Fruit fly (Drosophila melanogaster) whole organism, wandering third instar larva: Measurements from ENCODE around the gene grn.

Source experiments
- Abd-B ChIP-seq: fragments of >200 bp; optimal IDR thresholded peaks from 2 replicates; lab custom pipeline; 2017; ENCODE audit warnings: missing biosample characterization, missing genetic modification characterization
- CG32264 ChIP-seq: fragments of 200-800 bp; sonication (Bioruptor generic); optimal IDR thresholded peaks from 2 replicates; lab custom pipeline; 2016; ENCODE audit warnings: missing biosample characterization, missing genetic modification characterization
- CG9705 ChIP-seq: fragments of 200-800 bp; sonication (Bioruptor generic); optimal IDR thresholded peaks from 2 replicates; lab custom pipeline; 2018; ENCODE audit warnings: missing biosample characterization, mild to moderate bottlenecking, missing genetic modification characterization
- CrebA ChIP-seq: fragments of 200-800 bp; sonication (Bioruptor generic); optimal IDR thresholded peaks from 2 replicates; lab custom pipeline; 2016; ENCODE audit warnings: missing biosample characterization, mild to moderate bottlenecking, missing genetic modification characterization, borderline replicate concordance
- Dfd ChIP-seq: fragments of >200 bp; optimal IDR thresholded peaks from 2 replicates; lab custom pipeline; 2017; ENCODE audit warnings: missing biosample characterization, missing genetic modification characterization
- GATAd ChIP-seq: sonication (Bioruptor generic); optimal IDR thresholded peaks from 2 replicates; lab custom pipeline; 2016; ENCODE audit warnings: missing biosample characterization, missing genetic modification characterization
- HLH106 ChIP-seq: fragments of 200-800 bp; optimal IDR thresholded peaks from 3 replicates; lab custom pipeline; 2019; ENCODE audit warnings: missing biosample characterization, mild to moderate bottlenecking, missing genetic modification characterization, moderate library complexity
- Hnf4 ChIP-seq: fragments of 200-800 bp; sonication (Bioruptor generic); optimal IDR thresholded peaks from 2 replicates; lab custom pipeline; 2016; ENCODE audit warnings: missing biosample characterization, mild to moderate bottlenecking, missing genetic modification characterization
- Hr83 ChIP-seq: fragments of 200-300 bp; sonication (Bioruptor generic); optimal IDR thresholded peaks from 2 replicates; lab custom pipeline; 2016; ENCODE audit warnings: missing biosample characterization, mild to moderate bottlenecking, missing genetic modification characterization, moderate library complexity; ENCODE audit not compliant: poor library complexity, severe bottlenecking
- Jra ChIP-seq: sonication (Bioruptor generic); optimal IDR thresholded peaks from 2 replicates; lab custom pipeline; 2016; ENCODE audit warnings: missing biosample characterization, missing genetic modification characterization
- Mio ChIP-seq: sonication (Bioruptor generic); optimal IDR thresholded peaks from 2 replicates; lab custom pipeline; 2016; ENCODE audit warnings: missing biosample characterization, missing genetic modification characterization
- Myc ChIP-seq: fragments of >200 bp; optimal IDR thresholded peaks from 2 replicates; lab custom pipeline; 2017
- N ChIP-seq: fragments of >200 bp; optimal IDR thresholded peaks from 2 replicates; lab custom pipeline; 2018; ENCODE audit warnings: missing biosample characterization, missing external identifiers, missing genetic modification characterization
- OdsH ChIP-seq: fragments of 200-800 bp; sonication (Bioruptor generic); optimal IDR thresholded peaks from 2 replicates; lab custom pipeline; 2016; ENCODE audit warnings: missing biosample characterization, mild to moderate bottlenecking, missing genetic modification characterization
- Rel ChIP-seq, 2 experiments: fragments of 200-800 bp; sonication (Bioruptor generic) in 1 of 2; optimal IDR thresholded peaks; 2 replicates in 1 of 2; 3 replicates in 1 of 2; lab custom pipeline; 2016 to 2019; ENCODE audit warnings: mild to moderate bottlenecking in 2 of 2, missing biosample characterization in 2 of 2, missing genetic modification characterization in 2 of 2, moderate library complexity in 1 of 2
- Sp1 ChIP-seq: fragments of 200-800 bp; sonication (Bioruptor generic); optimal IDR thresholded peaks from 3 replicates; lab custom pipeline; 2019; ENCODE audit warnings: missing biosample characterization, mild to moderate bottlenecking, missing genetic modification characterization, moderate library complexity
- Vsx2 ChIP-seq: fragments of 200-300, 225-300 bp; sonication (Bioruptor generic); optimal IDR thresholded peaks from 2 replicates; lab custom pipeline; 2018; ENCODE audit warnings: missing biosample characterization, missing genetic modification characterization; ENCODE audit not compliant: partially characterized antibody
- br ChIP-seq: fragments of 200-800 bp; sonication (Bioruptor generic); optimal IDR thresholded peaks from 2 replicates; lab custom pipeline; 2016; ENCODE audit warnings: missing biosample characterization, missing genetic modification characterization
- brk ChIP-seq: fragments of 200-800 bp; sonication (Bioruptor generic); optimal IDR thresholded peaks from 2 replicates; lab custom pipeline; 2016; ENCODE audit warnings: missing biosample characterization, mild to moderate bottlenecking, missing genetic modification characterization
- dl ChIP-seq, 2 experiments: fragments of 175-275, 200-275 bp in 1 of 2; fragments of 200-275 bp in 1 of 2; sonication (Bioruptor generic); optimal IDR thresholded peaks; lab custom pipeline; 2018; ENCODE audit warnings: mild to moderate bottlenecking in 2 of 2, missing biosample characterization in 2 of 2, missing genetic modification characterization in 2 of 2, moderate library complexity in 2 of 2; ENCODE audit not compliant: partially characterized antibody in 2 of 2, insufficient read depth in 1 of 2
- dmrt93B ChIP-seq: fragments of 200-800 bp; sonication (Bioruptor generic); optimal IDR thresholded peaks from 2 replicates; lab custom pipeline; 2018; ENCODE audit warnings: missing biosample characterization, mild to moderate bottlenecking, missing genetic modification characterization
- dsf ChIP-seq: sonication (Bioruptor generic); optimal IDR thresholded peaks from 2 replicates; lab custom pipeline; 2016; ENCODE audit warnings: missing biosample characterization, missing genetic modification characterization, borderline replicate concordance
- ey ChIP-seq: fragments of 200-800 bp; sonication (Bioruptor generic); optimal IDR thresholded peaks from 2 replicates; lab custom pipeline; 2016; ENCODE audit warnings: missing biosample characterization, missing genetic modification characterization
- foxo ChIP-seq, 2 experiments: fragments of 200-800 bp; sonication (Bioruptor generic); optimal IDR thresholded peaks; 2 replicates in 1 of 2; 3 replicates in 1 of 2; lab custom pipeline; 2016 to 2017; ENCODE audit warnings: missing biosample characterization in 2 of 2, missing genetic modification characterization in 2 of 2
- fru ChIP-seq: fragments of 200-800 bp; sonication (Bioruptor generic); optimal IDR thresholded peaks from 3 replicates; lab custom pipeline; 2016; ENCODE audit warnings: missing biosample characterization, mild to moderate bottlenecking, missing genetic modification characterization
- h ChIP-seq: fragments of 200-800 bp; sonication (Bioruptor generic); optimal IDR thresholded peaks from 3 replicates; lab custom pipeline; 2016; ENCODE audit warnings: missing biosample characterization, mild to moderate bottlenecking, missing genetic modification characterization
- jim ChIP-seq: fragments of 175-275, 200-325 bp; sonication (Bioruptor generic); optimal IDR thresholded peaks from 2 replicates; lab custom pipeline; 2016; ENCODE audit warnings: missing biosample characterization, mild to moderate bottlenecking, missing genetic modification characterization
- lola ChIP-seq: fragments of >200 bp; optimal IDR thresholded peaks from 2 replicates; lab custom pipeline; 2017; ENCODE audit warnings: missing biosample characterization, missing genetic modification characterization
- pan ChIP-seq: fragments of >200 bp; optimal IDR thresholded peaks from 2 replicates; lab custom pipeline; 2017
- psq ChIP-seq: fragments of 200-800 bp; sonication (Bioruptor generic); optimal IDR thresholded peaks from 3 replicates; lab custom pipeline; 2017; ENCODE audit warnings: missing biosample characterization, mild to moderate bottlenecking, missing genetic modification characterization, moderate library complexity
- rgr ChIP-seq: fragments of 200-800 bp; sonication (Bioruptor generic); optimal IDR thresholded peaks from 3 replicates; lab custom pipeline; 2016; ENCODE audit warnings: missing biosample characterization, mild to moderate bottlenecking, missing genetic modification characterization
- sage ChIP-seq: fragments of 200-800 bp; sonication (Bioruptor generic); optimal IDR thresholded peaks from 2 replicates; lab custom pipeline; 2016; ENCODE audit warnings: missing biosample characterization, mild to moderate bottlenecking, missing genetic modification characterization
- sv ChIP-seq: fragments of 200-800 bp; sonication (Bioruptor generic); optimal IDR thresholded peaks from 3 replicates; lab custom pipeline; 2016; ENCODE audit warnings: missing biosample characterization, missing genetic modification characterization
- tai ChIP-seq: sonication (Bioruptor generic); optimal IDR thresholded peaks from 2 replicates; lab custom pipeline; 2016; ENCODE audit warnings: missing biosample characterization, missing genetic modification characterization
- usp ChIP-seq: fragments of >200 bp; optimal IDR thresholded peaks from 2 replicates; lab custom pipeline; 2017; ENCODE audit warnings: missing biosample characterization, missing genetic modification characterization
- woc ChIP-seq: sonication (Bioruptor generic); optimal IDR thresholded peaks from 2 replicates; lab custom pipeline; 2016; ENCODE audit warnings: missing biosample characterization, mild to moderate bottlenecking, missing genetic modification characterization

grn gene

DNA sequence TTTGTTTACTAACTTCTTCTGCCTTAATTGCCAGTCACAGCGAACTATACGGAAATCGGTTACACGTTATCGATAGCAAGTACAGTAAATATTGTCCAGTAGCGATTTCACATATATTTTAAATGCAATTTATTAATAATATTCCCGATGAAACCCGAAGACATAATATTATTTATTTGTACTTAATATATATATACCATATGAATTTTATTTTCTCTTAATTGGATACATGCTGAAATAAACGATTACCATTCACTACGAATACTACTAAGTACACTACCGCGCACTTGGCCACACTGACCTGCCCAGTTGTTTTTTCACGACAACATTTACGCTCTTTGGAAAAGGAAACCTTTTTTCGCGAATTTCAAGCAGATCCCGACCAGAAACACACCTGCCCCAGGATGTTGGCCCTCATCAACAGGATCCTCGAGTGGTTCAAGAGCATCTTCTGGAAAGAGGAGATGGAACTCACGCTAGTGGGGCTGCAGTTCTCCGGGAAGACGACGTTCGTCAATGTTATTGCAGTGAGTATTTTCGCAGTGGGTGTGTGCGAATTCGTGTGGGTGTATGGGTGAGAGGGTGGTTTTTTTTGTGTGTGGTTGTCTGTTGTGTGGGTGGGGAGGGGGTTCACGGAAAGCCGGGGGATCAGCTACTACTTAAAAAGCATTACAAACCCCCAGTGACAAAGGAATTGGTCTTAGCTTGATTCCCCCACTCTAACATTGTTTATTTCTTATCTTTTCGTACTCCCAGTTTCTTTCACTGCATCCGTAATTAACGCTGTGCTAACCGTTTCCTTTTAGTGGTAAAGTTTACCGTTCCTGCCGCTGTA is 54.7 kb downstream of the grn start, which contains the start of the genes CG9667 and Arl8:
CG9667 (minus strand) TSS at position 42 of the 835 bp plus-strand sequence.
Arl8 (plus strand) TSS at position 290 of the 835 bp plus-strand sequence.
- TF ChIP-seq CG9705 (peak; percentile 1), Abd-B (no peak), Sp1 (GFP tag; lab: Kevin White, UChicago) (peak; percentile 68), usp (GFP tag; lab: Kevin White, UChicago) (no peak), psq (GFP tag; lab: Kevin White, UChicago) (peak; percentile 47), sage (GFP tag; lab: Kevin White, UChicago) (peak; percentile 54), N (peak; percentile 16), pan (no peak), fru (GFP tag; lab: Kevin White, UChicago) (peak; percentile 43), dmrt93B (peak; percentile 53), h (peak; percentile 58), Hnf4 (GFP tag; lab: Kevin White, UChicago) (peak; percentile 51), OdsH (peak; percentile 34), Mio (no peak), Jra (GFP tag; lab: Kevin White, UChicago) (peak; percentile 7), foxo (GFP tag; optimal IDR thresholded peaks at IDR 0.05; lab: Kevin White, UChicago) (peak in 1 of 2 experiments; percentile 57), Rel (GFP tag; optimal IDR thresholded peaks at IDR 0.05; lab: Kevin White, UChicago) (no peak), Rel (tag; optimal IDR thresholded peaks at IDR 0.05; lab: Kevin White, UChicago) (peak; percentile 78), HLH106 (tag; lab: Kevin White, UChicago) (peak; percentile 74), dsf (no peak), brk (GFP tag; lab: Kevin White, UChicago) (peak; percentile 79), woc (GFP tag; lab: Kevin White, UChicago) (peak; percentile 67), rgr (GFP tag; lab: Kevin White, UChicago) (peak; percentile 45), ey (GFP tag; lab: Kevin White, UChicago) (no peak), Myc (lab: Kevin White, UChicago) (peak; percentile 58)

DNA sequence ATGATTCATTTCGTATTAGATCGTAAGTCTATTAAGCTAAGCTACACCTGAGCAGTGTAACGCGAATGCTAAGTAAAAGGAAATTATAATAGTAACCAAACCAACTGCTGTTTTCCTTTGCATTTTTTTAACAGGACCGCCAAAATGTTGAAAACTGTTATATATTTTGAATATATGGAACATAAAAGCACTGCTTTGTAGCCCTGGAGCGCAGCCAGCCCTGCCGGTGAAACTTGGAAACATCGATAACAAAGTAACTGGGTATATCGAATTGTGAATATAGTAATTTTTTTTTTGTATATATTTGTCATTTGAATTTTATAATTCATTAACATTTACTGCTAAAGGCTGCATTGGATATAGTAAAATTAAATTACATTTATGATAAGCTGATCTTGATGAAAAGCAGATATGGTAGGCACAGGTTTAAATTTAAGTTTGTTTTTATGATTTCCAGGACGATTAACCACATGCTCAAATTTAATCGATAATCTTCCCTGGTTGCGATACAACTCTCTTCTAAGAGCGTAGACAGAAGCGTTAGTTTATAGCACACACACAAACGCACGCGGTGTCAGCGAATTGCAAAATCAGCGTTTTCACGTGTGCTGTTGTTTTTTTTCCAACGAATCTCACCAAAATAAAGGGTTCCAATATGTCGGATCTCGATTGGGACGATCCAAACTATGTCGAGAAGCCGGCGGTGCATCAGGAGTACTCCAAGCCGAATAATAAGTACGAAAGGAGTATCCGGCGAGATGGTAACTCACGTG is 58.9 kb downstream of the grn start, which contains the start of gene CG7878:
CG7878 (plus strand) TSS at position 528 of the 773 bp plus-strand sequence.
- TF ChIP-seq CG32264 (peak; percentile 45), HLH106 (tag; lab: Kevin White, UChicago) (peak; percentile 61), Vsx2 (GFP tag; lab: Kevin White, UChicago) (no peak), psq (GFP tag; lab: Kevin White, UChicago) (peak; percentile 46), GATAd (GFP tag; lab: Kevin White, UChicago) (no peak), lola (GFP tag; lab: Kevin White, UChicago) (no peak), h (peak; percentile 70), CrebA (GFP tag; lab: Kevin White, UChicago) (no peak), rgr (GFP tag; lab: Kevin White, UChicago) (peak; percentile 68), Hr83 (peak; percentile 60), Mio (no peak), dmrt93B (peak; percentile 5), tai (GFP tag; lab: Kevin White, UChicago) (peak; percentile 4), Jra (GFP tag; lab: Kevin White, UChicago) (peak; percentile 27), foxo (GFP tag; optimal IDR thresholded peaks at IDR 0.05; lab: Kevin White, UChicago) (peak in 1 of 2 experiments; percentile 73), pan (no peak), fru (GFP tag; lab: Kevin White, UChicago) (peak; percentile 86), jim (no peak), br (GFP tag; lab: Kevin White, UChicago) (peak; percentile 69), sv (GFP tag; lab: Kevin White, UChicago) (peak; percentile 51), dl (GFP tag; optimal IDR thresholded peaks at IDR 0.05; lab: Kevin White, UChicago; ENCODE audit: insufficient read depth in 1 of 2, partially characterized antibody in 2 of 2) (no peak), Myc (lab: Kevin White, UChicago) (peak; percentile 61), Hnf4 (GFP tag; lab: Kevin White, UChicago) (peak; percentile 63), Dfd (no peak), CG9705 (peak; percentile 51), ey (GFP tag; lab: Kevin White, UChicago) (peak; percentile 57), Abd-B (no peak), woc (GFP tag; lab: Kevin White, UChicago) (peak; percentile 68), OdsH (peak; percentile 18), Rel (GFP tag; optimal IDR thresholded peaks at IDR 0.05; lab: Kevin White, UChicago) (no peak), Rel (tag; optimal IDR thresholded peaks at IDR 0.05; lab: Kevin White, UChicago) (peak; percentile 37), dsf (peak; percentile 14), brk (GFP tag; lab: Kevin White, UChicago) (peak; percentile 82), Sp1 (GFP tag; lab: Kevin White, UChicago) (peak; percentile 58)
